Worm (Caenorhabditis elegans): Measurements from ENCODE around the gene C50D2.1.
A peak's percentile ranks its signal among the peaks of the same experiment; 100 is the strongest.

C50D2.1 gene

DNA sequence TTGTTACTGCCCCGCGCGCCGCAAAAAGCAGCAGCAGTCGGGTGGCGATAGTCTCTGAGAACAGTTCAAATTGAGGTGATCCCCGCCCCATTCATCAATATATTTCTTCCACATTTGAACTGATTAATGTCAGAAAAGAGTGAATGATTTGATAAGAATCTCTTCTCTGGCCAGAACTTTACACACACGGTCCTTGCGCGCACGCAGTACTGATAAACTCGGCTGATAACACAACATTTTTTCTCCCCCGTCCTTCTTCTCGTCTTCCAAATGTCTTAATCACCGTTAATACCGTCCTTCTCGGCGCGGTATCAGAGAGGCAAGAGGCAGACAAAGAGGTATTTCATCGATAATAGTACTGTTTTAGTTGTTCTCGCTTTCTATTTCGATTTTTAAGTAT lies 50.8 kb downstream of the C50D2.1 start, which contains the start of gene etr-1 (continued):
- no peak for TF ChIP-seq ceh-90 (tag; optimal IDR thresholded peaks at IDR 0.05)
- no peak for TF ChIP-seq Y116A8C.19 (tag; optimal IDR thresholded peaks at IDR 0.05; ENCODE audit: borderline replicate concordance)
- TF ChIP-seq fos-1 (tag; optimal IDR thresholded peaks at IDR 0.05), result no peak
- peak; percentile 26 for TF ChIP-seq tlp-1 (tag; optimal IDR thresholded peaks at IDR 0.05)
- TF ChIP-seq ceh-8 (GFP tag; optimal IDR thresholded peaks at IDR 0.05), result no peak
- peak; percentile 73 for TF ChIP-seq blmp-1 (tag; optimal IDR thresholded peaks at IDR 0.05)
- no peak for TF ChIP-seq egl-13 (tag; optimal IDR thresholded peaks at IDR 0.05)
- peak; percentile 19 for TF ChIP-seq pqm-1 (tag; optimal IDR thresholded peaks at IDR 0.05)
- no peak for TF ChIP-seq nhr-28 (tag; optimal IDR thresholded peaks at IDR 0.05)
- peak; percentile 94 for TF ChIP-seq elt-2 (tag; optimal IDR thresholded peaks at IDR 0.05)
- no peak for TF ChIP-seq ceh-82 (tag; optimal IDR thresholded peaks at IDR 0.05)
- TF ChIP-seq unc-130 (tag; optimal IDR thresholded peaks at IDR 0.05), result peak; percentile 25
- no peak for TF ChIP-seq nhr-11 (tag; optimal IDR thresholded peaks at IDR 0.05)
- TF ChIP-seq lsy-2 (tag; optimal IDR thresholded peaks at IDR 0.05), result peak in 1 of 2 experiments; percentile 27
- no peak for TF ChIP-seq ets-5 (GFP tag; IDR thresholded peaks at IDR 0.05)
- TF ChIP-seq lin-14 (GFP tag; optimal IDR thresholded peaks at IDR 0.05), result peak; percentile 76
- no peak for TF ChIP-seq pag-3 (tag; optimal IDR thresholded peaks at IDR 0.05; ENCODE audit: borderline replicate concordance, insufficient read depth)
- TF ChIP-seq hpl-2 (GFP tag; optimal IDR thresholded peaks at IDR 0.05), result no peak
- TF ChIP-seq egl-27 (tag; optimal IDR thresholded peaks at IDR 0.05), result no peak

DNA sequence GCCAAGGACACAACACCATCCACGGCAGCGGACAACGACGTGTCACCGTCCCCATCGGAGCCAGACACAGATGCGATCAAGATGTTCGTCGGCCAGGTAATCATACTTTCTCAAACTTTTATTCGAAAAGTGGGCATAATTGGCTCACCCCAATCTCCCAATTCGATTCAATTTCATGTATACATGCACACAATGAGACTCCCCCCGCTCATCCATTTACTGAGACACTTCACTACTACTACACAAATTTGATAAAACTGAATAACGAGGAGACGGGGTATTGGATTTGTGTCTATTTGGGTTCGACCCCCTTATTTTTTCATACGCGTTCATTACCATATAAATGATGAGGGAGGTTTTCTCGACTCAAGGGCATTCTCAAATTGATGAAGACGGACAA lies 51.9 kb downstream of the C50D2.1 start:
- TF ChIP-seq nhr-85 (tag), result peak; percentile 68
- TF ChIP-seq lin-14 (GFP tag; optimal IDR thresholded peaks at IDR 0.05), result peak; percentile 37
- peak in 1 of 6 experiments; percentile 9 for TF ChIP-seq elt-3 (tag; optimal IDR thresholded peaks at IDR 0.05)
- no peak for TF ChIP-seq efl-1 (optimal IDR thresholded peaks at IDR 0.05)
- TF ChIP-seq efl-1 (GFP tag; optimal IDR thresholded peaks at IDR 0.05 in 1 of 2), result peak in 1 of 2 experiments; percentile 76
- TF ChIP-seq snu-23 (GFP tag; optimal IDR thresholded peaks at IDR 0.05), result no peak
